Fruit fly (Drosophila melanogaster): Measurements from ENCODE around the gene CG44869.

dm6 chr2L:15401860-15402259 lies 16.3 kb downstream of the CG44869 start:
- TF ChIP-seq CG8478 (optimal IDR thresholded peaks at IDR 0.05) (no peak), CTCF (optimal IDR thresholded peaks at IDR 0.05) (no peak)

Measured in S2 (cell line).